Worm (Caenorhabditis elegans) whole organism, L4/young adult: ENCODE data around the gene pxmp-4.

Experiments used
- W03F9.2 ChIP-seq: fragments of 150-350 bp; optimal IDR thresholded peaks from 2 replicates; lab custom pipeline; 2014; ENCODE audit warnings: missing biosample characterization, missing genetic modification characterization
- dao-5 ChIP-seq: sonication (generic microtip); optimal IDR thresholded peaks from 2 replicates; lab custom pipeline; 2016; ENCODE audit warnings: missing genotype, missing genetic modification characterization, moderate library complexity, missing compliant biosample characterization
- him-1 ChIP-seq: sonication (generic microtip); optimal IDR thresholded peaks from 2 replicates; lab custom pipeline; 2016; ENCODE audit warnings: missing genotype, missing genetic modification reagents, missing genetic modification characterization, missing compliant biosample characterization

DNA sequence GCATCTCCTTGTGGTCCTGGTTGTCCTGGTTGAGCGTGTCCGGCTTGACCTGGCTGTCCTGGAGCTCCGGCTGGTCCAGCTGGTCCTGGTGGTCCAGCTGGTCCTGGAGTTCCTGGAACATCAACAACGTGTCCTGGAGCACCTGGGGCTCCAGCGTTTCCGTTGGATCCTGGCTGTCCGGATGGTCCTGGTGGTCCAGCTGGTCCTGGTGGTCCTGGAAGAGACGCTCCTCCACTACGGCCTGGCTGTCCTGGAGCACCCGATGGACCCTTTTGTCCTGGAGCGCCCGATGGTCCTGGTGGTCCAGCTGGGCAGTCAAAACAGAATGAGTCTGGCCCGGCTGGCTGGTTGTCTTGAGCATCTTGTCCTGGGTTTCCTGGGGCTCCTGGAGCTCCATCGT is 11.3 kb downstream of the pxmp-4 start:
- no peak for TF ChIP-seq W03F9.2
- no peak for TF ChIP-seq him-1 (tag; lab: Kevin White, UChicago)
- no peak for TF ChIP-seq dao-5 (tag; lab: Kevin White, UChicago)
